Worm (Caenorhabditis elegans): ENCODE results near the gene K09F5.4.

DNA sequence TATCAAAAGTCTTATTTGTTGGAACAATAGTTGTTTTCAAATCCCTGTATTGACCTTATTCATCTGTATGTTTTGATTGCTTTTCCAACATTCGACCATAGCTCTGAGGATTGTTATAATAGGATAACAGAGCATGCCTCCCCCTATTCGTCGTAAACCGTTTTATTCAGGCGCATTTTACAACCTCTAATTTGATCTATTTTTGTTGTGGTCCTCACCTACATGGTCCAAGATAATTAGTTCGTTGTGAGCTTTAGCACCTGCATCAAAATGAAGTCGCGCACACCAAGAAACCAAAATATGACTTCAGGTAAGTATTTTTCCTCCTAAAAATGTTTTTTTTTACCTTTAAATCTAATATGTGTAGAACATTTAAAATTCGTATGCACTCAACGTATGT lies 42.2 kb upstream of the K09F5.4 start, which contains the start of gene deg-1:
- no peak for TF ChIP-seq him-1 (tag; optimal IDR thresholded peaks at IDR 0.05)
- TF ChIP-seq W03F9.2 (tag; optimal IDR thresholded peaks at IDR 0.05) = no peak

Measured in whole organism, L4/young adult.